Fruit fly (Drosophila melanogaster) whole organism, embryonic: Measurements from ENCODE around the gene CG11294.

Source experiments
- Blimp-1 ChIP-seq: fragments of 200-800 bp; sonication (Bioruptor generic); optimal IDR thresholded peaks from 3 replicates; lab custom pipeline; 2018; ENCODE audit warnings: missing biosample characterization, missing genetic modification characterization, mild to moderate bottlenecking, moderate library complexity, missing genetic modification reagents
- CG10267 ChIP-seq: fragments of 200-800 bp; sonication (Bioruptor generic); optimal IDR thresholded peaks from 2 replicates; lab custom pipeline; 2018; ENCODE audit warnings: missing biosample characterization, mild to moderate bottlenecking, missing genetic modification characterization, moderate library complexity
- CG10274 ChIP-seq: fragments of 200-800 bp; sonication (Bioruptor generic); optimal IDR thresholded peaks from 3 replicates; lab custom pipeline; 2017; ENCODE audit warnings: missing biosample characterization, mild to moderate bottlenecking, missing genetic modification characterization
- CG10543 ChIP-seq: fragments of 200-800 bp; sonication (Bioruptor generic); optimal IDR thresholded peaks from 3 replicates; lab custom pipeline; 2017; ENCODE audit warnings: missing biosample characterization, mild to moderate bottlenecking, missing genetic modification characterization, moderate library complexity
- CG11456 ChIP-seq: fragments of 200-800 bp; sonication (Bioruptor generic); IDR thresholded peaks from 3 replicates; pipeline ENCODE4 v1.3.6; 2022; ENCODE audit warnings: missing biosample characterization, missing genetic modification characterization
- CG11504 ChIP-seq: fragments of 200-800 bp; sonication (Bioruptor generic); optimal IDR thresholded peaks from 3 replicates; lab custom pipeline; 2019; ENCODE audit warnings: missing biosample characterization, mild to moderate bottlenecking, missing genetic modification characterization, moderate library complexity
- CG13894 ChIP-seq: fragments of 200-800 bp; sonication (Bioruptor generic); optimal IDR thresholded peaks from 3 replicates; lab custom pipeline; 2018; ENCODE audit warnings: missing biosample characterization, mild to moderate bottlenecking, missing genetic modification characterization, moderate library complexity
- CG18262 ChIP-seq: fragments of 200-800 bp; optimal IDR thresholded peaks from 3 replicates; lab custom pipeline; 2019; ENCODE audit warnings: missing biosample characterization, mild to moderate bottlenecking, missing genetic modification characterization, moderate library complexity
- CG31224 ChIP-seq: fragments of 200-800 bp; sonication (Bioruptor generic); IDR thresholded peaks from 2 replicates; pipeline ENCODE4 v1.3.6; 2022; ENCODE audit warnings: missing biosample characterization, missing genetic modification characterization
- CG3281 ChIP-seq: fragments of 200-800 bp; sonication (Bioruptor generic); optimal IDR thresholded peaks from 3 replicates; lab custom pipeline; 2017; ENCODE audit warnings: missing biosample characterization, mild to moderate bottlenecking, missing genetic modification characterization
- CG4707 ChIP-seq: fragments of 200-800 bp; sonication (Bioruptor generic); optimal IDR thresholded peaks from 2 replicates; lab custom pipeline; 2018; ENCODE audit warnings: missing biosample characterization, mild to moderate bottlenecking, missing genetic modification characterization, moderate library complexity
- CG6254 ChIP-seq: fragments of 200-800 bp; sonication (Bioruptor generic); optimal IDR thresholded peaks from 3 replicates; lab custom pipeline; 2017; ENCODE audit warnings: mild to moderate bottlenecking, missing biosample characterization, missing genetic modification reagents, missing genetic modification characterization
- CG7963 ChIP-seq: fragments of 200-800 bp; sonication (Bioruptor generic); IDR thresholded peaks from 3 replicates; pipeline ENCODE4 v1.3.6; 2022; ENCODE audit warnings: missing biosample characterization, missing genetic modification characterization; ENCODE audit not compliant: partially characterized antibody
- CG8281 ChIP-seq: fragments of 200-800 bp; sonication (Bioruptor generic); optimal IDR thresholded peaks from 2 replicates; lab custom pipeline; 2018; ENCODE audit warnings: missing biosample characterization, mild to moderate bottlenecking, missing genetic modification characterization, moderate library complexity
- CG8478 ChIP-seq: fragments of >200 bp; optimal IDR thresholded peaks from 2 replicates; lab custom pipeline; 2018
- CoRest ChIP-seq: fragments of 200-800 bp; sonication (Bioruptor generic); optimal IDR thresholded peaks from 3 replicates; lab custom pipeline; 2018; ENCODE audit warnings: missing biosample characterization, mild to moderate bottlenecking, missing genetic modification characterization, moderate library complexity
- D19B ChIP-seq: fragments of 200-800 bp; sonication (Bioruptor generic); optimal IDR thresholded peaks from 2 replicates; lab custom pipeline; 2017; ENCODE audit warnings: missing biosample characterization, mild to moderate bottlenecking, missing genetic modification characterization
- Dad ChIP-seq: fragments of 200-800 bp; sonication (Bioruptor generic); optimal IDR thresholded peaks from 3 replicates; lab custom pipeline; 2016; ENCODE audit warnings: missing biosample characterization, missing genetic modification characterization
- Hand ChIP-seq: fragments of 200-800 bp; sonication (Bioruptor generic); optimal IDR thresholded peaks from 2 replicates; lab custom pipeline; 2017; ENCODE audit warnings: mild to moderate bottlenecking, missing biosample characterization, missing genetic modification reagents, missing genetic modification characterization
- Lpt ChIP-seq: fragments of >200 bp; optimal IDR thresholded peaks from 2 replicates; lab custom pipeline; 2018; ENCODE audit warnings: missing biosample characterization, missing genetic modification characterization
- Neu2 ChIP-seq: fragments of 200-800 bp; sonication (Bioruptor generic); optimal IDR thresholded peaks from 3 replicates; lab custom pipeline; 2016; ENCODE audit warnings: missing biosample characterization, missing genetic modification characterization, borderline replicate concordance
- Ptx1 ChIP-seq: fragments of 200-800 bp; sonication (Bioruptor generic); IDR thresholded peaks from 2 replicates; pipeline ENCODE4 v1.3.6; 2022; ENCODE audit warnings: missing biosample characterization, missing genetic modification characterization
- Rfx ChIP-seq: fragments of 200-800 bp; sonication (Bioruptor generic); IDR thresholded peaks from 2 replicates; pipeline ENCODE4 v1.3.6; 2022; ENCODE audit warnings: missing biosample characterization, missing genetic modification characterization
- Sox100B ChIP-seq: fragments of 200-800 bp; sonication (Bioruptor generic); optimal IDR thresholded peaks from 3 replicates; lab custom pipeline; 2018; ENCODE audit warnings: missing biosample characterization, mild to moderate bottlenecking, missing genetic modification characterization
- Sox102F ChIP-seq: fragments of 200-800 bp; sonication (Bioruptor generic); optimal IDR thresholded peaks from 2 replicates; lab custom pipeline; 2018; ENCODE audit warnings: missing biosample characterization, mild to moderate bottlenecking, missing genetic modification characterization, moderate library complexity
- abd-A ChIP-seq: fragments of 200-800 bp; sonication (Bioruptor generic); optimal IDR thresholded peaks from 3 replicates; lab custom pipeline; 2019; ENCODE audit warnings: missing biosample characterization, mild to moderate bottlenecking, missing genetic modification characterization, moderate library complexity
- chinmo ChIP-seq: fragments of 200-800 bp; sonication (Bioruptor generic); IDR thresholded peaks from 4 replicates; pipeline ENCODE4 v1.3.6; 2022; ENCODE audit warnings: missing biosample characterization, missing genetic modification characterization; ENCODE audit not compliant: partially characterized antibody
- dysf ChIP-seq: fragments of 200-800 bp; sonication (Bioruptor generic); IDR thresholded peaks from 3 replicates; pipeline ENCODE4 v1.3.6; 2022; ENCODE audit warnings: missing biosample characterization, missing genetic modification characterization
- ewg ChIP-seq: fragments of 200-800 bp; sonication (Bioruptor generic); optimal IDR thresholded peaks from 3 replicates; lab custom pipeline; 2017; ENCODE audit warnings: mild to moderate bottlenecking, missing biosample characterization, missing genetic modification reagents, missing genetic modification characterization
- eyg ChIP-seq: fragments of 200-800 bp; sonication (Bioruptor generic); optimal IDR thresholded peaks from 3 replicates; lab custom pipeline; 2016; ENCODE audit warnings: missing biosample characterization, missing genetic modification characterization
- fd64A ChIP-seq: fragments of 200-800 bp; sonication (Bioruptor generic); optimal IDR thresholded peaks from 3 replicates; lab custom pipeline; 2018; ENCODE audit warnings: missing biosample characterization, mild to moderate bottlenecking, missing genetic modification characterization
- ftz-f1 ChIP-seq: fragments of 200-800 bp; sonication (Bioruptor generic); optimal IDR thresholded peaks from 2 replicates; lab custom pipeline; 2016; ENCODE audit warnings: missing biosample characterization, missing genetic modification characterization
- gsb ChIP-seq: fragments of 200-800 bp; sonication (Bioruptor generic); IDR thresholded peaks from 2 replicates; pipeline ENCODE4 v1.3.6; 2022; ENCODE audit warnings: missing biosample characterization, missing genetic modification characterization
- hbn ChIP-seq: fragments of 200-800 bp; sonication (Bioruptor generic); IDR thresholded peaks from 2 replicates; pipeline ENCODE4 v1.3.6; 2022; ENCODE audit warnings: missing biosample characterization, missing genetic modification characterization; ENCODE audit not compliant: partially characterized antibody
- hkb ChIP-seq, 2 experiments: fragments of 200-800 bp in 1 of 2; fragments of >200 bp in 1 of 2; sonication (Bioruptor generic) in 1 of 2; IDR thresholded peaks in 1 of 2; optimal IDR thresholded peaks in 1 of 2; 2 replicates each; pipeline versions ENCODE4 v1.3.6 to Lab custom; 2017 to 2022; ENCODE audit warnings: missing biosample characterization in 1 of 2, missing genetic modification characterization in 1 of 2
- klu ChIP-seq: fragments of 200-800 bp; sonication (Bioruptor generic); IDR thresholded peaks from 2 replicates; pipeline ENCODE4 v1.3.6; 2022; ENCODE audit warnings: missing biosample characterization, missing genetic modification characterization
- luna ChIP-seq: fragments of 200-800 bp; sonication (Bioruptor generic); optimal IDR thresholded peaks from 2 replicates; lab custom pipeline; 2016; ENCODE audit warnings: missing biosample characterization, missing genetic modification characterization
- nmo ChIP-seq: fragments of 200-800 bp; sonication (Bioruptor generic); optimal IDR thresholded peaks from 2 replicates; lab custom pipeline; 2018; ENCODE audit warnings: missing biosample characterization, mild to moderate bottlenecking, missing genetic modification characterization, moderate library complexity
- phol ChIP-seq: fragments of 200-800 bp; sonication (Bioruptor generic); optimal IDR thresholded peaks from 3 replicates; lab custom pipeline; 2018; ENCODE audit warnings: missing biosample characterization, mild to moderate bottlenecking, missing genetic modification characterization, moderate library complexity
- pita ChIP-seq: fragments of 200-800 bp; sonication (Bioruptor generic); optimal IDR thresholded peaks from 2 replicates; lab custom pipeline; 2017; ENCODE audit warnings: missing biosample characterization, mild to moderate bottlenecking, missing genetic modification characterization
- pros ChIP-seq: fragments of 200-800 bp; sonication (Bioruptor generic); optimal IDR thresholded peaks from 3 replicates; lab custom pipeline; 2019; ENCODE audit warnings: missing biosample characterization, mild to moderate bottlenecking, missing genetic modification characterization, moderate library complexity
- pzg ChIP-seq: fragments of 200-800 bp; sonication (Bioruptor generic); optimal IDR thresholded peaks from 3 replicates; lab custom pipeline; 2018; ENCODE audit warnings: missing biosample characterization, mild to moderate bottlenecking, missing genetic modification characterization, moderate library complexity
- rib ChIP-seq: fragments of 200-800 bp; sonication (Bioruptor generic); IDR thresholded peaks from 2 replicates; pipeline ENCODE4 v1.3.6; 2022; ENCODE audit warnings: missing biosample characterization, missing genetic modification characterization
- row ChIP-seq: fragments of 200-800 bp; sonication (Bioruptor generic); IDR thresholded peaks from 3 replicates; pipeline ENCODE4 v1.3.6; 2022; ENCODE audit warnings: missing biosample characterization, missing genetic modification characterization
- sc ChIP-seq, 3 experiments: fragments of >200 bp in 2 of 3; fragments of 200-800 bp in 1 of 3; sonication (Bioruptor generic) in 1 of 3; optimal IDR thresholded peaks; 2 replicates in 2 of 3; 3 replicates in 1 of 3; lab custom pipeline; 2017; ENCODE audit warnings: mild to moderate bottlenecking in 1 of 3, missing biosample characterization in 1 of 3, missing genetic modification characterization in 1 of 3, missing genetic modification reagents in 1 of 3
- sens ChIP-seq: fragments of 200-800 bp; sonication (Bioruptor generic); peaks from one replicate; lab custom pipeline; 2016; ENCODE audit warnings: missing biosample characterization, missing genetic modification characterization
- sug ChIP-seq: fragments of 200-800 bp; optimal IDR thresholded peaks from 2 replicates; lab custom pipeline; 2019; ENCODE audit warnings: missing biosample characterization, mild to moderate bottlenecking, missing genetic modification characterization, moderate library complexity
- tll ChIP-seq, 2 experiments: fragments of 200-800 bp in 1 of 2; fragments of >200 bp in 1 of 2; sonication (Bioruptor generic) in 1 of 2; optimal IDR thresholded peaks; 2 replicates each; lab custom pipeline; 2017 to 2019; ENCODE audit warnings: missing biosample characterization in 2 of 2, missing genetic modification characterization in 2 of 2, mild to moderate bottlenecking in 1 of 2, moderate library complexity in 1 of 2
- yki ChIP-seq: fragments of >200 bp; optimal IDR thresholded peaks from 3 replicates; lab custom pipeline; 2018

CG11294 gene

dm6 chrX:8693520-8693919 is at the start of gene CG11294:
TSS of gene CG11294 (minus strand) at chrX:8693620.
- TF ChIP-seq gsb (no peak), Neu2 (GFP tag; lab: Kevin White, UChicago) (no peak), CG10543 (GFP tag; lab: Kevin White, UChicago) (no peak), sens (GFP tag; lab: Kevin White, UChicago) (no peak), luna (GFP tag; lab: Kevin White, UChicago) (no peak), pita (GFP tag; lab: Kevin White, UChicago) (no peak), CG4707 (GFP tag; lab: Kevin White, UChicago) (no peak), D19B (GFP tag; lab: Kevin White, UChicago) (no peak), yki (no peak), chinmo (GFP tag; lab: Robert Waterston, UW) (no peak), CG3281 (no peak), Sox100B (no peak), hkb (optimal IDR thresholded peaks at IDR 0.05; lab: Kevin White, UChicago) (no peak), hkb (GFP tag; IDR thresholded peaks at IDR 0.05; lab: Robert Waterston, UW) (no peak), CG10274 (no peak), Dad (GFP tag; lab: Kevin White, UChicago) (no peak), CG7963 (GFP tag; lab: Robert Waterston, UW) (no peak), Rfx (GFP tag; lab: Robert Waterston, UW) (no peak), CG10267 (no peak), tll (GFP tag; optimal IDR thresholded peaks at IDR 0.05; lab: Kevin White, UChicago) (no peak)
- TF ChIP-seq, all 482 proteins: peak for 0

- no peak for TF ChIP-seq CG8478
- TF ChIP-seq ewg (GFP tag; lab: Kevin White, UChicago): no peak
- TF ChIP-seq CG6254 (GFP tag; lab: Kevin White, UChicago): no peak
- TF ChIP-seq CG11456 (GFP tag; lab: Robert Waterston, UW): no peak
- TF ChIP-seq Hand (GFP tag; lab: Kevin White, UChicago): no peak
- TF ChIP-seq pros (GFP tag; lab: Kevin White, UChicago): no peak
- TF ChIP-seq Blimp-1 (GFP tag; lab: Kevin White, UChicago): no peak
- no peak for TF ChIP-seq phol (tag; lab: Kevin White, UChicago)
- no peak for TF ChIP-seq CG31224 (GFP tag; lab: Robert Waterston, UW)
- TF ChIP-seq ftz-f1: no peak
- TF ChIP-seq CG13894 (tag; lab: Kevin White, UChicago): peak; percentile 95
- no peak for TF ChIP-seq hbn (GFP tag; lab: Robert Waterston, UW)
- TF ChIP-seq sc (optimal IDR thresholded peaks at IDR 0.05; lab: Kevin White, UChicago): no peak
- no peak for TF ChIP-seq sc (GFP tag; optimal IDR thresholded peaks at IDR 0.05; lab: Kevin White, UChicago)
- no peak for TF ChIP-seq fd64A
- TF ChIP-seq Rfx (GFP tag; lab: Robert Waterston, UW): no peak
- peak; percentile 42 for TF ChIP-seq abd-A
- no peak for TF ChIP-seq sug (tag; lab: Kevin White, UChicago)
- TF ChIP-seq eyg (GFP tag; lab: Kevin White, UChicago): no peak
- TF ChIP-seq, all 482 proteins: peak for 2
These were observed 39.0 kb upstream of the CG11294 start for dm6 chrX:8732379-8732778.

- TF ChIP-seq Ptx1 (0 out of 2 replicates have a peak, but pooled peaks have one; percentile 16), CG18262 (peak; percentile 8), gsb (no peak), klu (no peak), CG11504 (tag; lab: Kevin White, UChicago) (peak; percentile 38), CG8281 (tag; lab: Kevin White, UChicago) (no peak), CoRest (tag; lab: Kevin White, UChicago) (peak; percentile 6), nmo (GFP tag; lab: Kevin White, UChicago) (peak; percentile 9), row (GFP tag; lab: Robert Waterston, UW) (0 out of 3 replicates have a peak, but pooled peaks have one; percentile 21), Lpt (GFP tag; lab: Kevin White, UChicago) (no peak), dysf (GFP tag; lab: Robert Waterston, UW) (0 out of 3 replicates have a peak, but pooled peaks have one; percentile 13), pzg (no peak), Sox102F (GFP tag; lab: Kevin White, UChicago) (peak; percentile 0), rib (no peak)
These were observed 38.0 kb upstream of the CG11294 start for dm6 chrX:8731464-8731863.
